Fruit fly (Drosophila melanogaster) S2 (cell line): ENCODE data around the gene CG7694.

ENCODE experiments used
- CG8478 ChIP-seq: fragments of >200 bp; optimal IDR thresholded peaks from 2 replicates; lab custom pipeline; 2018
- CTCF ChIP-seq, 2 experiments: fragments of >200 bp; optimal IDR thresholded peaks; 2 replicates each; lab custom pipeline; 2018

The CG7694 gene

dm6 chr3R:18572845-18573490, at the start of gene CG7694, which contains the start of gene fray:
Gene CG7694 (plus strand): TSS chr3R:18573091.
Gene fray (plus strand): TSS chr3R:18573091.
- TF ChIP-seq CG8478 (lab: Kevin White, UChicago), result no peak
- TF ChIP-seq CTCF (optimal IDR thresholded peaks at IDR 0.05; lab: Kevin White, UChicago), result no peak

- TF ChIP-seq CG8478 (lab: Kevin White, UChicago) (no peak), CTCF (optimal IDR thresholded peaks at IDR 0.05; lab: Kevin White, UChicago) (no peak)
These were observed 27.4 kb upstream of the CG7694 start, which contains the start of gene fru for dm6 chr3R:18545486-18545885. Gene fru (minus strand): TSS chr3R:18545586.

- TF ChIP-seq CG8478 (lab: Kevin White, UChicago) (no peak), CTCF (optimal IDR thresholded peaks at IDR 0.05; lab: Kevin White, UChicago) (no peak)
These were observed 26.7 kb upstream of the CG7694 start for dm6 chr3R:18546159-18546558.

DNA sequence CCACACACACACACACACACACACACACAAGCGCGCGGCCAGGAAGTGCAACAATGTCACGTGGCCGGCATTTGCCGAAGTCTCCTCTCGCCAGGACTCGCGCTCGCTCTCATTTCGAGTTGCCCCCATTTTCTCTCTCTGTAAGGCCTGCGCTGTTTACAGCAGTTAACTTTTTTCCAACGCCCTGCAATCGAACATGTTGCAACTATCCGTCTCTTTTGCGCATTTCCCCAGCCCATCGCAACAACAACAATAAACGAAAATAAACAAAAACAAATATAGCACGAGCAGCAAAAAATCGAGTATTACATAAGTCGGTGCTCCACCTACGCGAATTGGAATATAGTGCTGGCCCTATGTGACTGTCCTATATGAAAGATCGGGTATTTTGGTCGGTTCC, 25.9 kb upstream of the CG7694 start:
- no peak for TF ChIP-seq CTCF (optimal IDR thresholded peaks at IDR 0.05; lab: Kevin White, UChicago)
- no peak for TF ChIP-seq CG8478 (lab: Kevin White, UChicago)

- TF ChIP-seq CTCF (optimal IDR thresholded peaks at IDR 0.05; lab: Kevin White, UChicago) (no peak), CG8478 (lab: Kevin White, UChicago) (no peak)
These were observed 24.1 kb upstream of the CG7694 start for dm6 chr3R:18548787-18549186.

DNA sequence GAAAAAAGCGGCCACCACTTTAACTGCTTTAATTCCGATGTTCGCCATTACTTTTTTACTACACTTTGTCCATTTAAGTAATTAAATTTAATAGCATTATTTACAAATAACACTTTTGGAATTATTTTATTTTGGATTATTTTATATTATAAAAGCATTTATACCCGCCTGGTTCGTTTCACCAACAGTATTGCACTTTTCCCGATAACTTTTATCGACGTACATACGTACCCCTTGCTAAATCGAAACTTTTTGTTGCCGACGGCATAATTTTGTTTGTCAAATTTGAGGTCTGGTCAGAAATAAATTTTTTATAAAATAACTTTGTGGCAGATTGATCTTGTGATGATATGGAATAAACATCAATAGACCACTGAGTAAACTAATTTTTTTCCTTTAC, 13.3 kb upstream of the CG7694 start, which contains the start of gene CG7691:
CG7691 (plus strand) TSS at position 301 of the 400 bp plus-strand sequence.
- TF ChIP-seq CG8478 (lab: Kevin White, UChicago), result no peak
- TF ChIP-seq CTCF (optimal IDR thresholded peaks at IDR 0.05; lab: Kevin White, UChicago), result no peak

- TF ChIP-seq CTCF (optimal IDR thresholded peaks at IDR 0.05; lab: Kevin White, UChicago), result no peak
- TF ChIP-seq CG8478 (lab: Kevin White, UChicago), result no peak
These were observed 7.8 kb upstream of the CG7694 start, which contains the start of the genes CG43210 and hemo for dm6 chr3R:18565073-18565472. Gene CG43210 (minus strand): TSS chr3R:18565173. Gene hemo (minus strand): TSS chr3R:18565173.

DNA sequence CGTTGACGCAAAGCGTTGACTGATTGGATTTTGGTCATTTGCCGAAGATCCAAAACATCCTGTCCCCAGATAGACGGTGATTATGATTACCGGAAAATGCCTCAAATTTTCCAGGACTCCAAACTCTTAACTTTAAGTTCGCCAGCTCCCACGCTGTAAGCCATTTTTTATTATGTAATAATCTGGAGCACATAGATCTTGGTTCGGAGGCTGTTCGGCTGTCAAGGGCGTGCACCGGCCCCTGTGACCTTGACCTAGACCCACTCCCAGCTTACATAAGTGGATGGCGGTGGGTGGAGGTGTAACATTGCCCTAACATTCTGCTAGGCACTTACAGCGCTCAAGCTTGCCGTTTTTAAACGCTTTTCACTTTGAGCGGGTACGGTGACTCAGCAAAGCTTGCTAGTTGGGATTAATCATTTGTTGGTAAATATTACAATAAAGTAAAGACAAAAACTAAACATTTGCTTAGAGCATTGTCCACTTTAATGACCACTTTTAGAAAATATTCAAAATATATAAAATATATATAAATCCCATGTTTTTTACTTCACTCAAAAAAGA, 569 bp upstream of the CG7694 start:
- no peak for TF ChIP-seq CTCF (optimal IDR thresholded peaks at IDR 0.05; lab: Kevin White, UChicago)
- no peak for TF ChIP-seq CG8478 (lab: Kevin White, UChicago)

dm6 chr3R:18573699-18574259, 888 bp downstream of the CG7694 start:
- no peak for TF ChIP-seq CG8478 (lab: Kevin White, UChicago)
- no peak for TF ChIP-seq CTCF (optimal IDR thresholded peaks at IDR 0.05; lab: Kevin White, UChicago)

DNA sequence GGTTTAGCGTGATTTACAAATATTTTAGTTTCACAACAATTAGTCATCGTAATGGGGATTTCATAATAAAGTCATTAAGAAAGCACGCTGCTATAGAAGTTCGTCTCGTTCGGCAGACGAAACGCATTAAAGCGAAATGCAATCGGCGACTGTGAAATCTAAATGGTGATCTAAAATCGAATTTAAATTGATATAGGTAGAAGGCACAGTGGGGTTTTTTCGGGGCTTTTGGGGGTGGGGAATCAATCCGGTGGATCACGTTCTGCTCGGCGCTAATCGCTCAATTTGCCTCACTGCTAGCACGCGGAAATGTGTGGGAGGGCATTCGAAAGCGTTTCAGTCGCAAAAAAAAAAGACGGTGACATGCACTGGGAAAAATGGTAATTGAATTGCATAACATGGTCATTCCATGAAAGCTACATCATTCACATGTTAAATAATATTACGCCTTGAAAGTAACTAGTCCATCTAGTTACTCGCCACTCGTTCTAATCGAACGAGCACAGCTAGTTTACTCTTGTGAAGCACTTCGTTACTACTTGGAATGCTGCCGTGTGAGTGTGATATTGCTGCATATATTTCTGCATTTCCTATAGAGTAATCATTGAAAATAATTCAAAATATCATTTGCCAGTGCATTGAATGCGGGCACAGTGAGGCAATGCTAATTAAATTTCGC, 5.0 kb downstream of the CG7694 start:
- TF ChIP-seq CG8478 (lab: Kevin White, UChicago), result no peak
- no peak for TF ChIP-seq CTCF (optimal IDR thresholded peaks at IDR 0.05; lab: Kevin White, UChicago)

- TF ChIP-seq CG8478 (lab: Kevin White, UChicago), result no peak
- TF ChIP-seq CTCF (optimal IDR thresholded peaks at IDR 0.05; lab: Kevin White, UChicago), result no peak
These were observed 8.1 kb downstream of the CG7694 start for dm6 chr3R:18580979-18581378.

DNA sequence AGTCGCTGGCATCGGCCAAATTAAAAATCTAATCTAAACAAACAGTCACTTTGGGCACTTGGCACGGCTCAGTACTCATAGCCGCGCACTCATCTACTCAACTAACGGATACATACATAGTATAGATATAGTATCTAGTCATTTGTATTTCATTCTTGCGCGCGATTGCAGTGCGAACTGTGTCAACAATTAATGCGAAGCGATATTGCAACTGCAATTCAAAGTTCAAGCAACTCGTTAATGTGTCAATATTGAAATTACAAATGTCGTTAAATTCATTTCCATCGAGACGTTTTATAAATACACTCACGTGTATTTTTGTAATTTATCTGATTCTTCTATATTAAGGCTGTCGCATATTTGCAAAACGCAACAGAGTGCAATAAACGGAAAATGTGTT, 9.3 kb downstream of the CG7694 start:
- TF ChIP-seq CTCF (optimal IDR thresholded peaks at IDR 0.05; lab: Kevin White, UChicago) (no peak), CG8478 (lab: Kevin White, UChicago) (no peak)

DNA sequence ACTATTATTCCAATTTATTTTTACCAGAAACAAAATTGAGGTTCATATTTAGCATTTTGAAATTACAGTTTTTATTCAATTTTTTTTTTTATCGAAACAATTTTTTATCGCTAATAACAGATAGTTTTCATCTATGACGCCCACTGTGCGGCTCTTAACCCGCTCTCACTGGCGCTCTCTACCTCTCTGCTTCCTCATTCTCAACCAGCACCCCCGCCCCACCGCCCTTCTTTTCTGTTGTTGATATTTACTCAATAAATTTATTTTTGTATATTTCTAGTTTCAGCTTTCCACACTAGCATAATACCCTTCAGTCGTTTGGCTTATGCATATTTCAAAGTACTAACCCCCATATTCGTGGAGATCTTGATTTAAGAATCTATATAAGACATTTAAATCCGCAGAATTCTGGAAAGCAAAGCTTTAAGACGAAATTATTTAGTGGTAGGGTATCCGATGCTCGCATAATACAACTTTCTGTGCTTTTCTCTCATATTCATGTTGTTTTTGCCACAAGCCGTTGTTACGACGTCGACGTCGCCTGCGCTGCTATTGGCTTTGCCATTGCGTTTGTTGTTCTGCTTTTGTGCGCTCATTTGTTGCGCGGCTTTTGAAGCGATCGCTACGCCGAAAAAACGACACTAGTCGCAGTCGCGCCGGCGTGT, 11.1 kb downstream of the CG7694 start:
- TF ChIP-seq CTCF (optimal IDR thresholded peaks at IDR 0.05; lab: Kevin White, UChicago), result no peak

dm6 chr3R:18584546-18584935, 11.7 kb downstream of the CG7694 start:
- TF ChIP-seq CG8478 (lab: Kevin White, UChicago), result no peak
- no peak for TF ChIP-seq CTCF (optimal IDR thresholded peaks at IDR 0.05; lab: Kevin White, UChicago)
